Fruit fly (Drosophila melanogaster) whole organism, pupa: ENCODE results near the gene CG8369.

Experiments used
- CG15710 ChIP-seq: fragments of 200-800 bp; sonication (Bioruptor generic); optimal IDR thresholded peaks from 2 replicates; lab custom pipeline; 2018; ENCODE audit warnings: missing biosample characterization, mild to moderate bottlenecking, missing genetic modification characterization, moderate library complexity
- CG34367 ChIP-seq: fragments of 200-800 bp; sonication (Bioruptor generic); optimal IDR thresholded peaks from 2 replicates; lab custom pipeline; 2018; ENCODE audit warnings: missing biosample characterization, mild to moderate bottlenecking, missing genetic modification characterization
- CG4496 ChIP-seq: fragments of 200-800 bp; sonication (Bioruptor generic); IDR thresholded peaks from 3 replicates; pipeline ENCODE4 v1.3.6; 2022; ENCODE audit warnings: missing biosample characterization, missing genetic modification characterization
- CG8301 ChIP-seq: fragments of 200-800 bp; sonication (Bioruptor generic); optimal IDR thresholded peaks from 2 replicates; lab custom pipeline; 2018; ENCODE audit warnings: missing biosample characterization, mild to moderate bottlenecking, missing genetic modification characterization
- D1 ChIP-seq: fragments of 200-800 bp; sonication (Bioruptor generic); optimal IDR thresholded peaks from 2 replicates; lab custom pipeline; 2018; ENCODE audit warnings: missing biosample characterization, mild to moderate bottlenecking, missing genetic modification characterization, moderate library complexity
- EcR ChIP-seq: fragments of 200-800 bp; sonication (Bioruptor generic); optimal IDR thresholded peaks from 3 replicates; lab custom pipeline; 2019; ENCODE audit warnings: missing biosample characterization, missing genetic modification characterization, mild to moderate bottlenecking, moderate library complexity, missing genetic modification reagents
- Ets98B ChIP-seq: fragments of 200-800 bp; sonication (Bioruptor generic); IDR thresholded peaks from 2 replicates; pipeline ENCODE4 v1.3.6; 2022; ENCODE audit warnings: missing biosample characterization, missing genetic modification characterization
- Pif1A ChIP-seq: fragments of 200-800 bp; sonication (Bioruptor generic); optimal IDR thresholded peaks from 3 replicates; lab custom pipeline; 2016; ENCODE audit warnings: missing biosample characterization, missing genetic modification characterization
- Pif1B ChIP-seq: fragments of 200-800 bp; sonication (Bioruptor generic); optimal IDR thresholded peaks from 3 replicates; lab custom pipeline; 2016; ENCODE audit warnings: missing biosample characterization, missing genetic modification characterization
- Snoo ChIP-seq: fragments of 200-800 bp; sonication (Bioruptor generic); optimal IDR thresholded peaks from 3 replicates; lab custom pipeline; 2017; ENCODE audit warnings: missing biosample characterization, mild to moderate bottlenecking, missing genetic modification characterization, inconsistent platforms
- fd96Ca ChIP-seq: fragments of 200-800 bp; sonication (Bioruptor generic); IDR thresholded peaks from 3 replicates; pipeline ENCODE4 v1.3.6; 2022; ENCODE audit warnings: missing biosample characterization, missing genetic modification characterization

dm6 chr3R:8806638-8807037 lies 15.2 kb upstream of the CG8369 start:
- TF ChIP-seq Ets98B (no peak), CG8301 (no peak), D1 (no peak), Pif1A (GFP tag; lab: Kevin White, UChicago) (no peak), fd96Ca (GFP tag; lab: Robert Waterston, UW) (no peak), Snoo (tag; lab: Kevin White, UChicago) (no peak), CG4496 (no peak), Pif1B (no peak), EcR (GFP tag; lab: Kevin White, UChicago) (no peak), CG15710 (no peak), CG34367 (no peak)
